Worm (Caenorhabditis elegans) whole organism, L3 larva: ENCODE results near the gene T28D6.6.

Experiments
- aly-2 ChIP-seq: fragments of 150-350 bp; optimal IDR thresholded peaks from 2 replicates; lab custom pipeline; 2014; ENCODE audit warnings: missing biosample characterization, missing genetic modification characterization
- ceh-16 ChIP-seq: sonication (generic microtip); optimal IDR thresholded peaks from 2 replicates; lab custom pipeline; 2017; ENCODE audit warnings: missing biosample characterization, missing genetic modification characterization
- ceh-28 ChIP-seq: fragments of 150-350 bp; optimal IDR thresholded peaks from 2 replicates; lab custom pipeline; 2014; ENCODE audit warnings: missing biosample characterization, missing genetic modification reagents, missing genetic modification characterization
- ceh-9 ChIP-seq: sonication (generic microtip); optimal IDR thresholded peaks from 2 replicates; lab custom pipeline; 2018; ENCODE audit warnings: missing biosample characterization, missing genetic modification characterization
- egl-27 ChIP-seq: sonication (generic microtip); optimal IDR thresholded peaks from 4 replicates; lab custom pipeline; 2017; ENCODE audit warnings: missing biosample characterization, missing genetic modification reagents, missing genetic modification characterization
- egl-5 ChIP-seq: fragments of 150-350 bp; optimal IDR thresholded peaks from 2 replicates; lab custom pipeline; 2017; ENCODE audit warnings: missing biosample characterization, missing genetic modification reagents, missing genetic modification characterization, inconsistent platforms
- elt-1 ChIP-seq: fragments of 150-350 bp; optimal IDR thresholded peaks from 2 replicates; lab custom pipeline; 2014; ENCODE audit warnings: missing biosample characterization, missing genetic modification characterization
- elt-2 ChIP-seq: sonication (generic microtip); optimal IDR thresholded peaks from 2 replicates; lab custom pipeline; 2016; ENCODE audit warnings: missing genetic modification reagents, mild to moderate bottlenecking, missing genetic modification characterization, missing compliant biosample characterization
- eor-1 ChIP-seq, 2 experiments: fragments of 150-350 bp; optimal IDR thresholded peaks; 2 replicates each; lab custom pipeline; 2014 to 2018; ENCODE audit warnings: missing biosample characterization in 2 of 2, missing genetic modification characterization in 2 of 2
- fkh-2 ChIP-seq: fragments of 150-350 bp; optimal IDR thresholded peaks from 2 replicates; lab custom pipeline; 2014; ENCODE audit warnings: missing biosample characterization, missing genetic modification reagents, missing genetic modification characterization
- fos-1 ChIP-seq: fragments of 150-350 bp; optimal IDR thresholded peaks from 2 replicates; lab custom pipeline; 2014; ENCODE audit warnings: missing biosample characterization, missing genetic modification characterization
- hmg-11 ChIP-seq: sonication (generic microtip); optimal IDR thresholded peaks from 2 replicates; lab custom pipeline; 2016; ENCODE audit warnings: missing genetic modification characterization, missing compliant biosample characterization
- jun-1 ChIP-seq: fragments of 150-350 bp; optimal IDR thresholded peaks from 2 replicates; lab custom pipeline; 2014; ENCODE audit warnings: missing biosample characterization, missing genetic modification reagents, missing genetic modification characterization
- lin-15B ChIP-seq: fragments of 150-350 bp; optimal IDR thresholded peaks from 2 replicates; lab custom pipeline; 2014; ENCODE audit warnings: missing biosample characterization, missing genetic modification characterization
- lin-39 ChIP-seq: fragments of 150-350 bp; optimal IDR thresholded peaks from 2 replicates; lab custom pipeline; 2018; ENCODE audit warnings: missing biosample characterization, missing genetic modification reagents, missing genetic modification characterization
- lsy-12 ChIP-seq: sonication (generic microtip); optimal IDR thresholded peaks from 2 replicates; lab custom pipeline; 2016; ENCODE audit warnings: mild to moderate bottlenecking, missing genetic modification characterization, missing compliant biosample characterization
- mdl-1 ChIP-seq: fragments of 150-350 bp; optimal IDR thresholded peaks from 2 replicates; lab custom pipeline; 2014; ENCODE audit warnings: missing biosample characterization, missing genetic modification characterization
- mml-1 ChIP-seq: fragments of 150-350 bp; sonication (generic microtip); optimal IDR thresholded peaks from 3 replicates; lab custom pipeline; 2014; ENCODE audit warnings: missing biosample characterization, missing genetic modification characterization
- nfya-1 ChIP-seq: sonication (generic microtip); optimal IDR thresholded peaks from 2 replicates; lab custom pipeline; 2017; ENCODE audit warnings: missing genetic modification characterization, mild to moderate bottlenecking, missing compliant biosample characterization, antibody characterized with exemption, moderate library complexity; ENCODE audit not compliant: insufficient read depth
- nhr-11 ChIP-seq: fragments of 150-350 bp; optimal IDR thresholded peaks from 2 replicates; lab custom pipeline; 2014; ENCODE audit warnings: missing biosample characterization, missing genetic modification characterization
- nhr-12 ChIP-seq: fragments of 150-350 bp; optimal IDR thresholded peaks from 2 replicates; lab custom pipeline; 2014; ENCODE audit warnings: missing biosample characterization, missing genetic modification characterization
- nhr-23 ChIP-seq: fragments of 150-350 bp; optimal IDR thresholded peaks from 2 replicates; lab custom pipeline; 2014; ENCODE audit warnings: missing biosample characterization, missing genetic modification reagents, missing genetic modification characterization
- nhr-25 ChIP-seq: sonication (generic microtip); optimal IDR thresholded peaks from 2 replicates; lab custom pipeline; 2017; ENCODE audit warnings: missing biosample characterization, missing genetic modification characterization
- nhr-28 ChIP-seq: fragments of 150-350 bp; optimal IDR thresholded peaks from 2 replicates; lab custom pipeline; 2014; ENCODE audit warnings: missing biosample characterization, missing genetic modification characterization
- nhr-43 ChIP-seq: sonication (generic microtip); optimal IDR thresholded peaks from 2 replicates; lab custom pipeline; 2016; ENCODE audit warnings: mild to moderate bottlenecking, missing genetic modification characterization, missing compliant biosample characterization; ENCODE audit not compliant: poor library complexity, severe bottlenecking
- pha-4 ChIP-seq: fragments of 150-350 bp; optimal IDR thresholded peaks from 2 replicates; lab custom pipeline; 2014; ENCODE audit warnings: missing biosample characterization, missing genetic modification reagents, missing genetic modification characterization
- pqm-1 ChIP-seq: fragments of 150-350 bp; optimal IDR thresholded peaks from 2 replicates; lab custom pipeline; 2017; ENCODE audit warnings: missing biosample characterization, missing genetic modification characterization, inconsistent platforms
- sea-2 ChIP-seq: fragments of 150-350 bp; sonication (generic microtip); optimal IDR thresholded peaks from 4 replicates; lab custom pipeline; 2014; ENCODE audit warnings: missing biosample characterization, missing genetic modification reagents, missing genetic modification characterization
- unc-39 ChIP-seq: sonication (generic microtip); optimal IDR thresholded peaks from 4 replicates; lab custom pipeline; 2017; ENCODE audit warnings: missing biosample characterization, missing genetic modification characterization
- unc-62 ChIP-seq: fragments of 150-350 bp; sonication (generic microtip); optimal IDR thresholded peaks from 4 replicates; lab custom pipeline; 2014; ENCODE audit warnings: missing biosample characterization, missing genetic modification reagents, missing genetic modification characterization
- zag-1 ChIP-seq: fragments of 150-350 bp; optimal IDR thresholded peaks from 2 replicates; lab custom pipeline; 2014; ENCODE audit warnings: missing biosample characterization, missing genetic modification characterization
- ztf-11 ChIP-seq: fragments of 150-350 bp; optimal IDR thresholded peaks from 2 replicates; lab custom pipeline; 2014; ENCODE audit warnings: missing biosample characterization, missing genetic modification characterization

T28D6.6 gene

DNA sequence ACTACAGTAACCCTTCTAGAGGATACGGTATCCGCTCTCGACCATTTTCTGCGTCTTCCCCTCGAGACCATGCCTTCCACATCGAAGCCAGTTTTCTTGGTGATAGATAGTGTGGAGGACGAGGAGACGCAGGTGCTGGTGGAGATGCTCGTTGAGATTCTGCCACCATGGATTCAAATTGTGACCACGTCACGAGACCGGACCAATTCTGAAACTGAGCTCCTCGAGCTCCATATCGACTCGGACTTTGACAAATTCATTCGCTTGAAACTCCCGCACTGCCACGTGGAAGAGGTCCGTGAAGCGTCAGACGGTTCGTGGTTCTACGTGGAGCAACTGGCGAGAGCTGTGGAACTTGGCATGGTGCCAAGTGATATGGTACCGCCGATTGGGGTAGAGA lies 18.5 kb upstream of the T28D6.6 start:
- TF ChIP-seq nhr-12 (tag; lab: Kevin White, UChicago) (no peak), mml-1 (tag; lab: Kevin White, UChicago) (no peak), nhr-11 (no peak), ceh-28 (no peak), ceh-16 (no peak), nfya-1 (tag; lab: Kevin White, UChicago) (no peak), nhr-43 (tag; lab: Kevin White, UChicago) (no peak), lin-39 (tag; lab: Kevin White, UChicago) (no peak), ztf-11 (tag; lab: Kevin White, UChicago) (no peak), egl-5 (no peak), lsy-12 (tag; lab: Kevin White, UChicago) (no peak), mdl-1 (tag; lab: Kevin White, UChicago) (no peak), fkh-2 (no peak)

- TF ChIP-seq lin-39 (tag; lab: Kevin White, UChicago) (peak; percentile 4), nhr-25 (tag; lab: Kevin White, UChicago) (no peak), jun-1 (no peak)
Measured at ce11 chrIII:11360156-11360555, 17.2 kb upstream of the T28D6.6 start, which contains the start of gene T28D6.4. Gene T28D6.4 (plus strand): TSS chrIII:11360456.

- TF ChIP-seq mdl-1 (tag; lab: Kevin White, UChicago) (no peak), fos-1 (no peak), zag-1 (tag; lab: Kevin White, UChicago) (no peak), ceh-9 (tag; lab: Kevin White, UChicago) (no peak), sea-2 (no peak)
Measured at ce11 chrIII:11359422-11359821, 16.5 kb upstream of the T28D6.6 start.

- TF ChIP-seq zag-1 (tag; lab: Kevin White, UChicago): no peak
- TF ChIP-seq egl-5: no peak
- no peak for TF ChIP-seq unc-62 (GFP tag; lab: Kevin White, UChicago)
- no peak for TF ChIP-seq ztf-11 (tag; lab: Kevin White, UChicago)
- no peak for TF ChIP-seq mml-1 (tag; lab: Kevin White, UChicago)
- no peak for TF ChIP-seq eor-1 (tag; optimal IDR thresholded peaks at IDR 0.05; lab: Kevin White, UChicago)
- TF ChIP-seq egl-27 (tag; lab: Kevin White, UChicago): no peak
- no peak for TF ChIP-seq lin-15B
- no peak for TF ChIP-seq nhr-28
- TF ChIP-seq elt-1 (tag; lab: Kevin White, UChicago): no peak
Measured at ce11 chrIII:11358273-11358672, 15.4 kb upstream of the T28D6.6 start.

- TF ChIP-seq pha-4 (tag; lab: Kevin White, UChicago) (peak; percentile 28), unc-39 (tag; lab: Kevin White, UChicago) (no peak), nhr-23 (tag; lab: Kevin White, UChicago) (peak; percentile 21), nfya-1 (tag; lab: Kevin White, UChicago) (peak; percentile 2), hmg-11 (tag; lab: Kevin White, UChicago) (peak; percentile 17), egl-27 (tag; lab: Kevin White, UChicago) (no peak), elt-1 (tag; lab: Kevin White, UChicago) (no peak), nhr-12 (tag; lab: Kevin White, UChicago) (no peak), eor-1 (tag; optimal IDR thresholded peaks at IDR 0.05; lab: Kevin White, UChicago) (no peak), lin-15B (no peak), pqm-1 (tag; lab: Kevin White, UChicago) (peak; percentile 9), ztf-11 (tag; lab: Kevin White, UChicago) (no peak), elt-2 (tag; lab: Kevin White, UChicago) (peak; percentile 58)
Measured at ce11 chrIII:11357418-11357817, 14.5 kb upstream of the T28D6.6 start.

DNA sequence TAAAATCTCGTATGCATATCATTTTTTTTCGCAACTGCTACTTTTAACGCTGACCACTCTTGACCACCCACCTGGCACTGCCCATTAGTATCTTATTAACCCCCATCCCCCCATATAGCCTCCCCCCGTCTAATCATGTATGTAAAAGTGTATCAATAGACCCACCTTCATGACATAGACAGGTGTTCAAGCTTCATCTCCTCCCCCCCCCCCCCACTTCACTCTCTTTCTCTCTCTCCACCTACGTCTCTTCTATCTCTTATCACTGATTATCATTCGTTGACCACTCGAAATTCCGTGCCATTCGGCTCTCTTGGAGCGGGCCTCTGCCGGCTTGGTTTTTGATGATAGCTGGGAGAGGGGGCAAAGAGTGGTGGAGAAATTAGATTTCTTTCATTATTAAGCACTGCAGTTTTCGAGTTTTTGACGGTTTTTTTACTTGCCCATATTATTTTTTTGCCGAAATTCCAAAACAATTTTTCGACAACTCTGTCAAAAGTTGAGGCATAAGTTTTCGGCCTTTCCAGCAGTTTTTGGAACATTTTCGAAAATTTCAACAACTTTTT lies 12.9 kb upstream of the T28D6.6 start:
- TF ChIP-seq aly-2 (tag; lab: Kevin White, UChicago) (no peak), lin-39 (tag; lab: Kevin White, UChicago) (peak; percentile 12)
